Worm (Caenorhabditis elegans): ENCODE results near the gene F44E2.10.

The F44E2.10 gene

ce11 chrIII:8831059-8831750 is at the start of gene F44E2.10:
Gene F44E2.10, minus strand, starts transcription at chrIII:8831109.
- no peak for TF ChIP-seq nhr-77 (tag; optimal IDR thresholded peaks at IDR 0.05)
- TF ChIP-seq lsy-2 (tag; optimal IDR thresholded peaks at IDR 0.05): peak in 1 of 2 experiments; percentile 18

- peak; percentile 74 for TF ChIP-seq hlh-11 (tag; optimal IDR thresholded peaks at IDR 0.05)
- peak; percentile 7 for TF ChIP-seq T20F7.1 (GFP tag; optimal IDR thresholded peaks at IDR 0.05)
- TF ChIP-seq arid-1 (GFP tag; conservative IDR thresholded peaks at IDR 0.05): no peak
- TF ChIP-seq daf-16 (GFP tag; optimal IDR thresholded peaks at IDR 0.05): no peak
- peak; percentile 70 for TF ChIP-seq daf-16 (tag; optimal IDR thresholded peaks at IDR 0.05)
- no peak for TF ChIP-seq lin-15B (tag; optimal IDR thresholded peaks at IDR 0.05)
- 0 out of 2 replicates have a peak, but pooled peaks have one; percentile 29 for TF ChIP-seq pha-4 (GFP tag; IDR thresholded peaks at IDR 0.05)
- TF ChIP-seq pha-4 (tag; optimal IDR thresholded peaks at IDR 0.05): no peak
- TF ChIP-seq ctbp-1 (GFP tag; IDR thresholded peaks at IDR 0.05): no peak
- no peak for TF ChIP-seq zip-11 (GFP tag; IDR thresholded peaks at IDR 0.05)
- TF ChIP-seq tra-1 (GFP tag; IDR thresholded peaks at IDR 0.05): no peak
- peak in 1 of 2 experiments; percentile 40 for TF ChIP-seq mdl-1 (tag; optimal IDR thresholded peaks at IDR 0.05)
- no peak for TF ChIP-seq zip-2 (tag; optimal IDR thresholded peaks at IDR 0.05)
- TF ChIP-seq nhr-77 (tag; optimal IDR thresholded peaks at IDR 0.05): peak; percentile 83
- peak; percentile 29 for TF ChIP-seq hlh-30 (tag; optimal IDR thresholded peaks at IDR 0.05; ENCODE audit: insufficient read depth)
- no peak for TF ChIP-seq F26F4.8 (GFP tag; conservative IDR thresholded peaks at IDR 0.05)
- TF ChIP-seq spr-3 (GFP tag; optimal IDR thresholded peaks at IDR 0.05): no peak
- TF ChIP-seq gei-8 (GFP tag; optimal IDR thresholded peaks at IDR 0.05): no peak
- TF ChIP-seq zag-1 (tag; optimal IDR thresholded peaks at IDR 0.05): no peak
- peak; percentile 39 for TF ChIP-seq nhr-48 (tag; optimal IDR thresholded peaks at IDR 0.05)
- no peak for TF ChIP-seq fos-1 (tag; optimal IDR thresholded peaks at IDR 0.05)
- peak; percentile 43 for TF ChIP-seq mep-1 (tag; optimal IDR thresholded peaks at IDR 0.05)
- TF ChIP-seq ceh-28 (tag; optimal IDR thresholded peaks at IDR 0.05): no peak
- peak; percentile 26 for TF ChIP-seq aha-1 (tag)
- TF ChIP-seq dmd-6 (GFP tag; IDR thresholded peaks at IDR 0.05): peak; percentile 87
- peak; percentile 73 for TF ChIP-seq dve-1 (tag; optimal IDR thresholded peaks at IDR 0.05; ENCODE audit: insufficient read depth)
- no peak for TF ChIP-seq ceh-32 (tag; optimal IDR thresholded peaks at IDR 0.05; ENCODE audit: poor library complexity)
- peak; percentile 78 for TF ChIP-seq pqm-1 (tag; optimal IDR thresholded peaks at IDR 0.05)
- TF ChIP-seq mdt-29 (GFP tag; IDR thresholded peaks at IDR 0.05): no peak
- TF ChIP-seq nhr-28 (tag; optimal IDR thresholded peaks at IDR 0.05): peak; percentile 57
- TF ChIP-seq unc-62 (GFP tag; optimal IDR thresholded peaks at IDR 0.05 in 1 of 2): no peak
- TF ChIP-seq unc-62 (tag; optimal IDR thresholded peaks at IDR 0.05): no peak
- TF ChIP-seq php-3 (GFP tag; IDR thresholded peaks at IDR 0.05): peak; percentile 35; the same call in 1 of the 2 replicates
- TF ChIP-seq hif-1 (tag; optimal IDR thresholded peaks at IDR 0.05): peak in 1 of 2 experiments; percentile 47
- no peak for TF ChIP-seq mxl-2 (GFP tag; conservative IDR thresholded peaks at IDR 0.05)
Observed at ce11 chrIII:8878960-8879359, 48.1 kb upstream of the F44E2.10 start.

DNA sequence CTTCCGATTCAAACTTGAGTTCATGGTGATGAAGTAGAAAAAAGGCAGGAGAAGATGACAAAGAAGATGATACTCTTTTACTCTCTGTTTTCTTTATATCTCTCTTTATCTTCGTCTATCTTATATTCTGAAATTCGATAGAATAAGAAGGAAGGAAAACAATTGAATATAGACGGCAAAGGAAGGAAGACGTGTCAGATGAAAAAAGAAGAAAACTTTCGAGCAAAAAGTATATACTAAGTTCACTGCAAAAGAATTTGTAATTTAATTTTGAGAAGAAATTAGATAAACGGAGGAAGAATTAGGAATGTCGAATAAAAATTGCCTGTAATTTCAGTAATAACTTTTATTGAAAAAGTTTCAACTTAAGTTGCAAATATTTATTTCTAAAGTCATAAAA is 46.1 kb upstream of the F44E2.10 start, which contains the start of gene K01F9.2:
TSS of gene K01F9.2 (minus strand) at position 127 of the 400 bp plus-strand sequence.
- TF ChIP-seq F26F4.8 (GFP tag; conservative IDR thresholded peaks at IDR 0.05): no peak
- TF ChIP-seq lin-1 (GFP tag; IDR thresholded peaks at IDR 0.05): no peak
- TF ChIP-seq ZK546.5 (tag; optimal IDR thresholded peaks at IDR 0.05): no peak
- TF ChIP-seq dmd-6 (GFP tag; IDR thresholded peaks at IDR 0.05): no peak
- TF ChIP-seq ceh-20 (GFP tag; IDR thresholded peaks at IDR 0.05): no peak
- peak; percentile 89 for TF ChIP-seq fkh-10 (GFP tag; optimal IDR thresholded peaks at IDR 0.05)
- no peak for TF ChIP-seq pha-4 (GFP tag; IDR thresholded peaks at IDR 0.05)
- no peak for TF ChIP-seq pha-4 (tag; optimal IDR thresholded peaks at IDR 0.05)
- no peak for TF ChIP-seq egl-43 (GFP tag; IDR thresholded peaks at IDR 0.05)
- no peak for TF ChIP-seq lin-38 (GFP tag; IDR thresholded peaks at IDR 0.05)
- no peak for TF ChIP-seq hif-1 (tag; optimal IDR thresholded peaks at IDR 0.05)
- TF ChIP-seq nhr-28 (tag; optimal IDR thresholded peaks at IDR 0.05): no peak
- TF ChIP-seq hmg-1.1 (GFP tag; IDR thresholded peaks at IDR 0.05): no peak
- TF ChIP-seq ztf-7 (tag; optimal IDR thresholded peaks at IDR 0.05): no peak
- TF ChIP-seq aha-1 (tag): peak; percentile 87
- TF ChIP-seq tra-1 (GFP tag; IDR thresholded peaks at IDR 0.05): no peak
- TF ChIP-seq madf-5 (GFP tag; IDR thresholded peaks at IDR 0.05): no peak
- no peak for TF ChIP-seq snpc-1.2 (GFP tag; IDR thresholded peaks at IDR 0.05)
- TF ChIP-seq ces-1 (GFP tag; optimal IDR thresholded peaks at IDR 0.05): peak; percentile 85
